Fruit fly (Drosophila melanogaster): ENCODE results near the gene app.

Gene app

DNA sequence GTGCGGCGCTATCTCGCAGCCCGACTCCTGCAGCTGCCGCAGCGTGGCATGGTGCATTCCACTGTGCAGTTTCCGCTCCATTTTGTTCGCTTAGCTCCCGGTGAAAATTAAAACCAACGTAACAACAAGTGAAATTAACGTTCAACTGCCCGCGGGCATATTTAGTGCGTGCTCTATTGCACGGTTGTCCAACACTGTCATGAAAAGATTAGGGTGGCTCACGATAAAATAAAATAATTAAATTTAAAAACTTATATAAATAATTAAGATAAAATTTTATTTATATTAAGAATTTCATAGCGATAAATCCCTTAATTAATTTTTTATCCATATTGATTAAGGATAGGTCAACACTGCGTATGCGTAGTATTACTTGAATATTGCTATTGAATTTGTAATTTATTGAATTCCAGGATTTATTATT, 4.6 kb upstream of the app start, which contains the start of gene Pbgs (continued):
- TF ChIP-seq vvl (GFP tag; IDR thresholded peaks at IDR 0.05) (peak; percentile 78), salm (tag; optimal IDR thresholded peaks at IDR 0.05) (peak; percentile 16), hkb (optimal IDR thresholded peaks at IDR 0.05) (no peak), hkb (GFP tag; IDR thresholded peaks at IDR 0.05) (peak; percentile 67), CG43689 (GFP tag; IDR thresholded peaks at IDR 0.05) (no peak), CG10147 (GFP tag; optimal IDR thresholded peaks at IDR 0.05) (peak; percentile 53), CG6654 (GFP tag; optimal IDR thresholded peaks at IDR 0.05) (no peak), CG11723 (GFP tag; optimal IDR thresholded peaks at IDR 0.05) (no peak), pho (GFP tag; optimal IDR thresholded peaks at IDR 0.05) (no peak), B-H2 (GFP tag; optimal IDR thresholded peaks at IDR 0.05) (no peak), gce (GFP tag; IDR thresholded peaks at IDR 0.05) (peak; percentile 69; the same call in 2 of the 3 replicates), Gsc (GFP tag; IDR thresholded peaks at IDR 0.05) (no peak), CG14050 (GFP tag; IDR thresholded peaks at IDR 0.05) (peak; percentile 19; the same call in 1 of the 3 replicates), Deaf1 (tag; optimal IDR thresholded peaks at IDR 0.05) (no peak), CG17612 (GFP tag; IDR thresholded peaks at IDR 0.05) (no peak), nerfin-1 (tag; optimal IDR thresholded peaks at IDR 0.05) (peak; percentile 55), CG32532 (GFP tag; IDR thresholded peaks at IDR 0.05) (peak; percentile 64), E2f2 (GFP tag; IDR thresholded peaks at IDR 0.05) (peak; percentile 55), zen (tag; optimal IDR thresholded peaks at IDR 0.05) (peak; percentile 59), stwl (tag; optimal IDR thresholded peaks at IDR 0.05) (peak; percentile 29), dati (GFP tag; IDR thresholded peaks at IDR 0.05) (no peak), CG18262 (tag; optimal IDR thresholded peaks at IDR 0.05) (peak; percentile 83), CG9932 (GFP tag; IDR thresholded peaks at IDR 0.05) (peak; percentile 52), CG2129 (GFP tag; IDR thresholded peaks at IDR 0.05; ENCODE audit: partially characterized antibody) (no peak), bowl (GFP tag; IDR thresholded peaks at IDR 0.05) (no peak), TFAM (GFP tag; optimal IDR thresholded peaks at IDR 0.05) (no peak), CG6854 (GFP tag; optimal IDR thresholded peaks at IDR 0.05) (no peak), ems (GFP tag; optimal IDR thresholded peaks at IDR 0.05) (peak; percentile 7), chif (GFP tag; optimal IDR thresholded peaks at IDR 0.05) (no peak), CG12659 (GFP tag; optimal IDR thresholded peaks at IDR 0.05) (peak; percentile 23), CG2199 (GFP tag; IDR thresholded peaks at IDR 0.05) (0 out of 3 replicates have a peak, but pooled peaks have one; percentile 44), Dll (GFP tag; IDR thresholded peaks at IDR 0.05; ENCODE audit: partially characterized antibody) (no peak), Sox102F (GFP tag; optimal IDR thresholded peaks at IDR 0.05) (peak; percentile 21), sc (optimal IDR thresholded peaks at IDR 0.05) (no peak), sc (GFP tag; optimal IDR thresholded peaks at IDR 0.05) (no peak), slbo (GFP tag; IDR thresholded peaks at IDR 0.05) (peak; percentile 26), sug (tag; optimal IDR thresholded peaks at IDR 0.05) (peak; percentile 20), ro (GFP tag; IDR thresholded peaks at IDR 0.05) (no peak), Mrtf (GFP tag; IDR thresholded peaks at IDR 0.05) (no peak), CG8290 (GFP tag; optimal IDR thresholded peaks at IDR 0.05) (peak; percentile 2), CG8290 (tag; optimal IDR thresholded peaks at IDR 0.05) (no peak), stc (GFP tag; IDR thresholded peaks at IDR 0.05) (peak; percentile 72), grn (GFP tag; optimal IDR thresholded peaks at IDR 0.05) (no peak), Blimp-1 (GFP tag; optimal IDR thresholded peaks at IDR 0.05) (peak; percentile 59), Hr51 (GFP tag; optimal IDR thresholded peaks at IDR 0.05) (peak in 1 of 2 experiments; percentile 29), lab (GFP tag; optimal IDR thresholded peaks at IDR 0.05) (peak; percentile 76), gem (tag; optimal IDR thresholded peaks at IDR 0.05) (peak; percentile 64), nerfin-2 (GFP tag; IDR thresholded peaks at IDR 0.05; ENCODE audit: partially characterized antibody) (no peak), CG4424 (GFP tag; optimal IDR thresholded peaks at IDR 0.05) (peak; percentile 53), unpg (GFP tag; optimal IDR thresholded peaks at IDR 0.05) (peak; percentile 66), onecut (GFP tag; IDR thresholded peaks at IDR 0.05) (peak; percentile 38; the same call in 1 of the 2 replicates), Rfx (GFP tag; IDR thresholded peaks at IDR 0.05) (peak; percentile 58)

All from whole organism, embryonic.